Fruit fly (Drosophila melanogaster): Measurements from ENCODE around the gene Nup153.

The Nup153 gene

dm6 chrX:16579978-16580377, 19.1 kb upstream of the Nup153 start:
- TF ChIP-seq CG8478 (optimal IDR thresholded peaks at IDR 0.05) = no peak
- no peak for TF ChIP-seq psq (optimal IDR thresholded peaks at IDR 0.05)
- no peak for TF ChIP-seq EcR (GFP tag; optimal IDR thresholded peaks at IDR 0.05)
- no peak for TF ChIP-seq usp (GFP tag; optimal IDR thresholded peaks at IDR 0.05)
- TF ChIP-seq Dll (optimal IDR thresholded peaks at IDR 0.05) = no peak
- no peak for TF ChIP-seq pan (optimal IDR thresholded peaks at IDR 0.05)

- TF ChIP-seq usp (GFP tag; optimal IDR thresholded peaks at IDR 0.05) (no peak), EcR (GFP tag; optimal IDR thresholded peaks at IDR 0.05) (no peak), psq (optimal IDR thresholded peaks at IDR 0.05) (no peak), CG8478 (optimal IDR thresholded peaks at IDR 0.05) (no peak), Dll (optimal IDR thresholded peaks at IDR 0.05) (no peak), pan (optimal IDR thresholded peaks at IDR 0.05) (no peak)
Measured at dm6 chrX:16581703-16582102, 17.3 kb upstream of the Nup153 start.

dm6 chrX:16582145-16582544, 16.9 kb upstream of the Nup153 start:
- no peak for TF ChIP-seq usp (GFP tag; optimal IDR thresholded peaks at IDR 0.05)
- no peak for TF ChIP-seq pan (optimal IDR thresholded peaks at IDR 0.05)
- no peak for TF ChIP-seq psq (optimal IDR thresholded peaks at IDR 0.05)
- TF ChIP-seq Dll (optimal IDR thresholded peaks at IDR 0.05) = no peak
- no peak for TF ChIP-seq EcR (GFP tag; optimal IDR thresholded peaks at IDR 0.05)
- TF ChIP-seq CG8478 (optimal IDR thresholded peaks at IDR 0.05) = no peak

- TF ChIP-seq Dll (optimal IDR thresholded peaks at IDR 0.05) (no peak), usp (GFP tag; optimal IDR thresholded peaks at IDR 0.05) (no peak), psq (optimal IDR thresholded peaks at IDR 0.05) (no peak), EcR (GFP tag; optimal IDR thresholded peaks at IDR 0.05) (no peak), CG8478 (optimal IDR thresholded peaks at IDR 0.05) (no peak)
Measured at dm6 chrX:16583730-16584129, 15.3 kb upstream of the Nup153 start.

DNA sequence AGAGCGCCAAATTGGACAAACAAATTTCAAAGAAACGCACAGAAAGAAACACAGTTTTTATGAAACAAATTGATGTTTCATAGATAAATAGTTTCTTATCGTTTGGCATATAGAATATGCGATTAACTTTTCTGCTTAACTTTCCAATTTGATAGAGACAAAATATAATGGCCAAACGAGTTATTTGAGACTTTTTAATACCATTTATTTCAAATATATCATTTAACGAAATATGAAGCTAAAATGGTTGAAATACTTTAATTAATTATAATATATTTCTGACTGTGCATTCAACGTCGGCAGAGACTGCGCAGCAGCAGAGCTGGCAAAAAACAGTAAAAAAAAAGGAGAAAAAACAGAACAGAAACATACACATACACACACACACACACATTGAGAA, 13.5 kb upstream of the Nup153 start:
- TF ChIP-seq usp (GFP tag; optimal IDR thresholded peaks at IDR 0.05) (no peak), EcR (GFP tag; optimal IDR thresholded peaks at IDR 0.05) (no peak), CG8478 (optimal IDR thresholded peaks at IDR 0.05) (no peak), psq (optimal IDR thresholded peaks at IDR 0.05) (no peak), Dll (optimal IDR thresholded peaks at IDR 0.05) (no peak)

DNA sequence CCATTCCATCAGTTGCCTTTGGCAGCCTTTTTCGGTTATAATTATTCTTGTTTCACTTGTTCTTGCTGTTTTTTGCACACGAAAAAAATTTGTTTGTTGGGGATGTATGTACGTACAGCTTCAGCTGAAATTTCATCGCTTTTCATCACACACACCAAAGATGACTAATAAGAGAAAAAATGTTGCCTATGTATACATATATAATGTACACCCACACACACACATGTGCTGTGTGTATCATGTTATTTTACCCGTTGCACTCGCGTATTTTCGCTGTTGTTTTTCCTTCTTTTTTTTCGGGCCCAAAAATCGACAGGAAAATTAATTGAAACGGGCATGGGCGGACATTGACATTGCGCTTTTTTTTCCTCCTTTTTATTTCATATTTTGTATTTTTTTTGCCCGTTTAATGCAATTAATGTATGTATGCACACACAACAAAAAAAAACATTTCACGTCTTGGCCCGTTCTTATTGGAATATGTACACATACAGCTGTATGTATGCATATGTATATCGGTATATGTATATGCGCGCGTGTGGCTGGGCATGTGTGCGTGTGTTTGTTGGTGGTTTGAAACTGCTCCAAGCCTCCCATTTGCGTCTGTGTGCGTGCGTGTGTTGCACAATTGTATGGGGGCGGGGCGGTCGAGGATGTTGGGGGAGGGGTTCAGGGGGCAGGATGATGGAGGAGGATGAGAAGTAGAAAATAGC, 12.7 kb upstream of the Nup153 start:
- peak; percentile 65 for TF ChIP-seq CG8478 (optimal IDR thresholded peaks at IDR 0.05)
- TF ChIP-seq EcR (GFP tag; optimal IDR thresholded peaks at IDR 0.05) = no peak
- peak; percentile 28 for TF ChIP-seq pan (optimal IDR thresholded peaks at IDR 0.05)

DNA sequence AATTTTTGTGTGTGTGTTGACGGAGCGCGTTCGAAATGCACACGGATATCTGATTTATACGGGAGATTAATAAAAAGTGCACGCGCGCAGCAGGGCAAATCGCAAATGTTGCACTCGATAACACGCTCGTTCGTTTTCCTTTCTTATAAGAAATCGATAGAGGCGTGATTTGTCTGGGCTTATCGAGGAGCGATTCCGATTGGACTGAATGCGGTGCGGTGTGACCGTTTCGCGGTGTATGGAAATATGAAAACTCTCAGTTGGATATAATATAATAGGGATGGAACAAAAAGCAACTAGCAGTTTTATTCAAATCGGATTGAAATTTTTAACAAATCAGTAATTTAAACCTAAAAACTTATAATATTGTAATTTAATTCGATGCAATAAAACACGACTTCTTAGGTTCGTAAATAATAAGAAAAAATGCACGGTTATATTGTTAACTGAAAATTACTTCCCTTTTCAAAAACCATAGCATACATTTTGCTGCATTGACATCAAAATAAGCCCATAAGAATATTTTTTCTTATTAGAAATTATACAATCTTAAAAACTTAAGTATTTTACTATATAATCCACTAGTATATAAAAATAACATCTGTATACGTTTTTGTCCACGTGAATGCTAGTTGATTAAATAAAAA, 11.9 kb upstream of the Nup153 start, which contains the start of gene CanA-14F:
CanA-14F (minus strand) TSS at position 152 of the 647 bp plus-strand sequence.
- TF ChIP-seq usp (GFP tag; optimal IDR thresholded peaks at IDR 0.05) (no peak), Dll (optimal IDR thresholded peaks at IDR 0.05) (no peak), CG8478 (optimal IDR thresholded peaks at IDR 0.05) (no peak), EcR (GFP tag; optimal IDR thresholded peaks at IDR 0.05) (no peak), psq (optimal IDR thresholded peaks at IDR 0.05) (no peak), pan (optimal IDR thresholded peaks at IDR 0.05) (no peak)

dm6 chrX:16587668-16588046, 11.4 kb upstream of the Nup153 start, which contains the start of gene CG13014:
Gene CG13014 (plus strand): TSS chrX:16587873.
- TF ChIP-seq CG8478 (optimal IDR thresholded peaks at IDR 0.05) = no peak
- TF ChIP-seq EcR (GFP tag; optimal IDR thresholded peaks at IDR 0.05) = no peak
- no peak for TF ChIP-seq Dll (optimal IDR thresholded peaks at IDR 0.05)
- TF ChIP-seq psq (optimal IDR thresholded peaks at IDR 0.05) = no peak
- TF ChIP-seq pan (optimal IDR thresholded peaks at IDR 0.05) = no peak
- TF ChIP-seq usp (GFP tag; optimal IDR thresholded peaks at IDR 0.05) = no peak

DNA sequence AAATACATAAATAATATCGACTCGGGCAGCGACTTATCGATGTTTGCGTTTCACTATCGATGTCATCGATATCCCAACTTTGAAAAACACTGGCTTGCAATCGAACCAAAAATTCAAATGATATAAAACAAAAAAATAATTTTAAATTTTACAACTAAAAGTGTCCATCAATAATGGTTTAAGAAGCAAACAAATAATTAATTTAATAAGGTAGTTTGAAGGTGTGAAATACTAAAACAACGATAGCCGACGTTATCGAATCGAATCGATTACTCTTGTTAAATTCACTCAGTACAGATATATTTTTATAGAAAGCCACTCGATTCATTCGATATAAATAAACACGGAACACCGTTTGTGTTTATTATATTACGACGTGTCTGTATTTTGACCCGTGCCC, 5.6 kb upstream of the Nup153 start, which contains the start of the genes SMC3 and Ubc7:
SMC3 (minus strand) TSS at position 22 of the 400 bp plus-strand sequence.
Ubc7 (plus strand) TSS at position 260 of the 400 bp plus-strand sequence.
- no peak for TF ChIP-seq EcR (GFP tag; optimal IDR thresholded peaks at IDR 0.05)
- no peak for TF ChIP-seq usp (GFP tag; optimal IDR thresholded peaks at IDR 0.05)
- TF ChIP-seq pan (optimal IDR thresholded peaks at IDR 0.05) = no peak
- no peak for TF ChIP-seq psq (optimal IDR thresholded peaks at IDR 0.05)
- TF ChIP-seq CG8478 (optimal IDR thresholded peaks at IDR 0.05) = no peak
- no peak for TF ChIP-seq Dll (optimal IDR thresholded peaks at IDR 0.05)

DNA sequence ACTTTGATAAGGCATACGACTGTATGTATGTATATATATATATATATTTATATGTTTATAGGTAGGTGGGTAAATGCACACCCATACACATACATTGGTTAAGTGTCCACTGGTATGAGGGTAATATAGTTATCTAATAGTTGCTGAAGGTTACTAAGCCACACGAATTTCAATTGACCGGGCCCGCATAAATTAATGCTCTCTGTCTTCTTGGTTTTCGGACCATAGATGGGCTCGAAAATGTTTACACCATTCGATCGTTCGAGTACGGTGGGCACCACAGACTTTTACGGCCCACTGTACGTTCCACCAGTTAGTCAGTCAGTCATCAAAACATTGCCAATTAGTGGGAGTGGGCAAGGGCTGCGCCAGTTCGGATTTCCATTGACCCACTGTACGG, 3.6 kb upstream of the Nup153 start:
- no peak for TF ChIP-seq Dll (optimal IDR thresholded peaks at IDR 0.05)
- TF ChIP-seq psq (optimal IDR thresholded peaks at IDR 0.05) = no peak
- no peak for TF ChIP-seq EcR (GFP tag; optimal IDR thresholded peaks at IDR 0.05)
- no peak for TF ChIP-seq usp (GFP tag; optimal IDR thresholded peaks at IDR 0.05)
- no peak for TF ChIP-seq pan (optimal IDR thresholded peaks at IDR 0.05)
- TF ChIP-seq CG8478 (optimal IDR thresholded peaks at IDR 0.05) = no peak

DNA sequence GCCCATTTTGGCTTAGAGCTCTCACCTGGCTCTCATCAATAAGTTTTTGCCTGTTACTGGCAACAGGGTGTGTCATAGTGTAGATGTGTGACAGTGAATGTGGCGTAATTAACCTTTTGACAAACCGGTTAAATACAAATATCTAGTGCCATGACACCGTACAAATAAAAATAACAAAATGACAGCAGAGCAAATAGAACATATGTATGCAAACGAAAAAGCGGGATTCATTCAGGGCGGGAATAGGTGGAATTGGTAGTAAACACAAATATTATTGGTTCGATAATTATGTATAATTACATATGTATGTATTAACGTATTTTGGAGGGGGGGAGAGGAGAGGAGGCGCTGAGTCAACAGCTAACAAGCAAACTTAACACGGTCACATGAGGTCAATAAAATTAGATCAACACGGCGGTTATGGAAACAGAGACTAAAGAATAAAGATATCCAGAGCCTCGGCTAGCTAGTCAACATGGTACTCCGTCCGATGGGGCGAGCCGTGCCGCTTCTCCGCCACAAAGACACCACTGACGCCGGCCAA, 2.7 kb upstream of the Nup153 start:
- TF ChIP-seq EcR (GFP tag; optimal IDR thresholded peaks at IDR 0.05) (no peak), Dll (optimal IDR thresholded peaks at IDR 0.05) (no peak), pan (optimal IDR thresholded peaks at IDR 0.05) (no peak), psq (optimal IDR thresholded peaks at IDR 0.05) (no peak), CG8478 (optimal IDR thresholded peaks at IDR 0.05) (no peak), usp (GFP tag; optimal IDR thresholded peaks at IDR 0.05) (no peak)

dm6 chrX:16598336-16598977, 584 bp upstream of the Nup153 start:
- TF ChIP-seq pan (optimal IDR thresholded peaks at IDR 0.05) = no peak
- no peak for TF ChIP-seq usp (GFP tag; optimal IDR thresholded peaks at IDR 0.05)
- TF ChIP-seq psq (optimal IDR thresholded peaks at IDR 0.05) = no peak
- TF ChIP-seq Dll (optimal IDR thresholded peaks at IDR 0.05) = no peak
- TF ChIP-seq EcR (GFP tag; optimal IDR thresholded peaks at IDR 0.05) = no peak
- TF ChIP-seq CG8478 (optimal IDR thresholded peaks at IDR 0.05) = no peak

All from whole organism.